Worm (Caenorhabditis elegans) whole organism, mixed stage, embryonic: ENCODE data around the gene pigt-1.

Experiments
- M03D4.4 ChIP-seq: sonication (generic microtip); optimal IDR thresholded peaks from 2 replicates; lab custom pipeline; 2017; ENCODE audit warnings: mild to moderate bottlenecking, missing genetic modification characterization, missing compliant biosample characterization
- bed-3 ChIP-seq: fragments of 200-800 bp; sonication (Bioruptor generic); optimal IDR thresholded peaks from 3 replicates; lab custom pipeline; 2018; ENCODE audit warnings: mild to moderate bottlenecking, missing genetic modification characterization, moderate library complexity, missing compliant biosample characterization
- ceh-39 ChIP-seq: fragments of 150-350 bp; optimal IDR thresholded peaks from 2 replicates; lab custom pipeline; 2014; ENCODE audit warnings: missing biosample characterization, missing genetic modification characterization
- ceh-83 ChIP-seq: fragments of 200-800 bp; sonication (Bioruptor generic); optimal IDR thresholded peaks from 2 replicates; lab custom pipeline; 2018; ENCODE audit warnings: mild to moderate bottlenecking, missing genetic modification characterization, missing compliant biosample characterization
- ces-1 ChIP-seq: fragments of 150-350 bp; optimal IDR thresholded peaks from 2 replicates; lab custom pipeline; 2014; ENCODE audit warnings: missing biosample characterization, missing genetic modification reagents, missing genetic modification characterization
- drap-1 ChIP-seq: fragments of 200-800 bp; sonication (Bioruptor generic); optimal IDR thresholded peaks from 3 replicates; lab custom pipeline; 2018; ENCODE audit warnings: mild to moderate bottlenecking, missing genetic modification characterization, missing compliant biosample characterization
- elt-1 ChIP-seq: sonication (generic microtip); optimal IDR thresholded peaks from 2 replicates; lab custom pipeline; 2017; ENCODE audit warnings: missing genetic modification characterization, mild to moderate bottlenecking, missing compliant biosample characterization, antibody characterized with exemption, moderate library complexity, borderline replicate concordance; ENCODE audit not compliant: insufficient read depth
- elt-3 ChIP-seq: fragments of 150-350 bp; optimal IDR thresholded peaks from 2 replicates; lab custom pipeline; 2014; ENCODE audit warnings: missing biosample characterization, missing genetic modification characterization
- flh-1 ChIP-seq: fragments of 200-800 bp; sonication (Bioruptor generic); optimal IDR thresholded peaks from 2 replicates; lab custom pipeline; 2018; ENCODE audit warnings: mild to moderate bottlenecking, missing genetic modification characterization, moderate library complexity, missing compliant biosample characterization
- hlh-1 ChIP-seq: fragments of 150-350 bp; optimal IDR thresholded peaks from 2 replicates; lab custom pipeline; 2014; ENCODE audit warnings: missing biosample characterization, missing genetic modification reagents, missing genetic modification characterization
- lin-13 ChIP-seq: fragments of 150-350 bp; optimal IDR thresholded peaks from 2 replicates; lab custom pipeline; 2014; ENCODE audit warnings: missing biosample characterization, missing genetic modification characterization
- lin-32 ChIP-seq: fragments of 200-800 bp; sonication (Bioruptor generic); optimal IDR thresholded peaks from 2 replicates; lab custom pipeline; 2018; ENCODE audit warnings: mild to moderate bottlenecking, missing genetic modification characterization, missing compliant biosample characterization
- lsy-2 ChIP-seq: fragments of 150-350 bp; optimal IDR thresholded peaks from 2 replicates; lab custom pipeline; 2014; ENCODE audit warnings: missing biosample characterization, missing genetic modification characterization
- mep-1 ChIP-seq: fragments of 150-350 bp; optimal IDR thresholded peaks from 2 replicates; lab custom pipeline; 2017; ENCODE audit warnings: missing biosample characterization, missing genetic modification reagents, missing genetic modification characterization, inconsistent platforms
- mls-2 ChIP-seq: sonication (generic microtip); optimal IDR thresholded peaks from 2 replicates; lab custom pipeline; 2016; ENCODE audit warnings: mild to moderate bottlenecking, missing genetic modification characterization, moderate library complexity, missing compliant biosample characterization
- nhr-12 ChIP-seq: fragments of 150-350 bp; optimal IDR thresholded peaks from 2 replicates; lab custom pipeline; 2014; ENCODE audit warnings: missing biosample characterization, missing genetic modification characterization
- nhr-2 ChIP-seq: fragments of 150-350 bp; optimal IDR thresholded peaks from 2 replicates; lab custom pipeline; 2014; ENCODE audit warnings: missing biosample characterization, missing genetic modification characterization
- nhr-237 ChIP-seq: fragments of 150-350 bp; optimal IDR thresholded peaks from 2 replicates; lab custom pipeline; 2014; ENCODE audit warnings: missing biosample characterization, missing genetic modification characterization
- nhr-28 ChIP-seq: fragments of 150-350 bp; optimal IDR thresholded peaks from 2 replicates; lab custom pipeline; 2014; ENCODE audit warnings: missing biosample characterization, missing genetic modification characterization
- nhr-76 ChIP-seq: sonication (generic microtip); optimal IDR thresholded peaks from 2 replicates; lab custom pipeline; 2017; ENCODE audit warnings: missing biosample characterization, missing genetic modification characterization
- sem-2 ChIP-seq: fragments of 200-800 bp; sonication (Bioruptor generic); optimal IDR thresholded peaks from 2 replicates; lab custom pipeline; 2018; ENCODE audit warnings: mild to moderate bottlenecking, missing genetic modification characterization, missing compliant biosample characterization
- snpc-4 ChIP-seq: fragments of 150-350 bp; optimal IDR thresholded peaks from 2 replicates; lab custom pipeline; 2014; ENCODE audit warnings: missing biosample characterization, missing genetic modification characterization
- sptf-1 ChIP-seq: sonication (generic microtip); optimal IDR thresholded peaks from 2 replicates; lab custom pipeline; 2017; ENCODE audit warnings: mild to moderate bottlenecking, missing genetic modification characterization, moderate library complexity, missing compliant biosample characterization
- unc-120 ChIP-seq: sonication (generic microtip); optimal IDR thresholded peaks from 2 replicates; lab custom pipeline; 2017; ENCODE audit warnings: missing genetic modification characterization, missing compliant biosample characterization; ENCODE audit not compliant: poor library complexity, severe bottlenecking
- unc-39 ChIP-seq: fragments of 150-350 bp; optimal IDR thresholded peaks from 2 replicates; lab custom pipeline; 2014; ENCODE audit warnings: missing biosample characterization, missing genetic modification characterization
- unc-62 ChIP-seq: fragments of 150-350 bp; optimal IDR thresholded peaks from 2 replicates; lab custom pipeline; 2014; ENCODE audit warnings: missing biosample characterization, missing genetic modification reagents, missing genetic modification characterization
- zip-8 ChIP-seq: fragments of 150-350 bp; optimal IDR thresholded peaks from 2 replicates; lab custom pipeline; 2014; ENCODE audit warnings: missing biosample characterization, missing genetic modification characterization

Gene pigt-1

ce11 chrV:10961448-10961870, 2.8 kb upstream of the pigt-1 start:
- TF ChIP-seq nhr-2 (tag; lab: Kevin White, UChicago) (no peak), hlh-1 (tag; lab: Kevin White, UChicago) (no peak), drap-1 (peak; percentile 43), lsy-2 (tag; lab: Kevin White, UChicago) (no peak), ces-1 (GFP tag; lab: Kevin White, UChicago) (peak; percentile 80), elt-3 (tag; lab: Kevin White, UChicago) (no peak), snpc-4 (tag; lab: Kevin White, UChicago) (no peak), mls-2 (peak; percentile 24), unc-120 (tag; lab: Kevin White, UChicago) (peak; percentile 88), sptf-1 (tag; lab: Kevin White, UChicago) (peak; percentile 26)

- TF ChIP-seq lin-32 (GFP tag; lab: Kevin White, UChicago): no peak
- TF ChIP-seq nhr-2 (tag; lab: Kevin White, UChicago): no peak
- TF ChIP-seq zip-8 (tag; lab: Kevin White, UChicago): no peak
- no peak for TF ChIP-seq flh-1 (GFP tag; lab: Kevin White, UChicago)
- no peak for TF ChIP-seq elt-3 (tag; lab: Kevin White, UChicago)
- no peak for TF ChIP-seq elt-1 (tag; lab: Kevin White, UChicago)
- TF ChIP-seq mep-1 (tag; lab: Kevin White, UChicago): no peak
- TF ChIP-seq nhr-237 (tag; lab: Kevin White, UChicago): no peak
- no peak for TF ChIP-seq bed-3 (GFP tag; lab: Kevin White, UChicago)
- TF ChIP-seq nhr-76 (tag; lab: Kevin White, UChicago): no peak
- no peak for TF ChIP-seq lsy-2 (tag; lab: Kevin White, UChicago)
- TF ChIP-seq unc-62 (GFP tag; lab: Kevin White, UChicago): no peak
- TF ChIP-seq sem-2 (GFP tag; lab: Kevin White, UChicago): no peak
- TF ChIP-seq lin-13: no peak
- no peak for TF ChIP-seq drap-1
- TF ChIP-seq, all 35 proteins: peak for 0
Measured at ce11 chrV:10960544-10960943, 1.9 kb upstream of the pigt-1 start, which contains the start of gene vps-36. Gene vps-36, minus strand, starts transcription at chrV:10960669.

- TF ChIP-seq unc-39: no peak
- no peak for TF ChIP-seq mep-1 (tag; lab: Kevin White, UChicago)
- no peak for TF ChIP-seq nhr-12
- TF ChIP-seq lin-13: no peak
- no peak for TF ChIP-seq M03D4.4 (tag; lab: Kevin White, UChicago)
- TF ChIP-seq nhr-2 (tag; lab: Kevin White, UChicago): no peak
- no peak for TF ChIP-seq bed-3 (GFP tag; lab: Kevin White, UChicago)
- TF ChIP-seq ceh-83: no peak
- TF ChIP-seq drap-1: no peak
- TF ChIP-seq hlh-1 (tag; lab: Kevin White, UChicago): no peak
- TF ChIP-seq nhr-76 (tag; lab: Kevin White, UChicago): no peak
- no peak for TF ChIP-seq unc-62 (GFP tag; lab: Kevin White, UChicago)
- TF ChIP-seq elt-1 (tag; lab: Kevin White, UChicago): no peak
- TF ChIP-seq ceh-39 (tag; lab: Kevin White, UChicago): no peak
- no peak for TF ChIP-seq nhr-28 (tag; lab: Kevin White, UChicago)
- no peak for TF ChIP-seq mls-2
Measured at ce11 chrV:10955681-10956476, 2.7 kb downstream of the pigt-1 start, which contains the start of gene F17C11.13. Gene F17C11.13, plus strand, starts transcription at chrV:10955923.

DNA sequence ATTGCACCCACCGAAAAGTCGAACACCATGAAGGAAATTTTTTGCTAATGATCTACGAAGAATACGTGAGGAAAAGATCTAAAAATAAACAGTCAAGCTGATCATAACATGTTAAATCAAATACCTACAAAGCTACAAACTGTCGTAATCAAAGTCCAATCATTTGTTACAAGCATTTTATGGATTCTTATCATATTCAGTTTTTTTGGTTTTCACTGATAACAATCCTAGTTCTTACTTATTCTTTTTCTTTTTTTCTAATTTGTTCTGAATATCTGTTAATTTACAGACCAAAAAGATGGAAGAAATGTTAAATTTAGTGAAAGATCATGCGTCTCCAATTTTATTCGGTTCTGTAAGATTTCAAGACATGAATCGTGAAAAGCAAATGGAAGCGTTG, 3.8 kb downstream of the pigt-1 start, which contains the start of gene F17C11.6:
TSS of gene F17C11.6 (plus strand) at position 290 of the 400 bp plus-strand sequence.
- TF ChIP-seq nhr-28 (tag; lab: Kevin White, UChicago): no peak
- TF ChIP-seq, all 35 proteins: peak for 0

DNA sequence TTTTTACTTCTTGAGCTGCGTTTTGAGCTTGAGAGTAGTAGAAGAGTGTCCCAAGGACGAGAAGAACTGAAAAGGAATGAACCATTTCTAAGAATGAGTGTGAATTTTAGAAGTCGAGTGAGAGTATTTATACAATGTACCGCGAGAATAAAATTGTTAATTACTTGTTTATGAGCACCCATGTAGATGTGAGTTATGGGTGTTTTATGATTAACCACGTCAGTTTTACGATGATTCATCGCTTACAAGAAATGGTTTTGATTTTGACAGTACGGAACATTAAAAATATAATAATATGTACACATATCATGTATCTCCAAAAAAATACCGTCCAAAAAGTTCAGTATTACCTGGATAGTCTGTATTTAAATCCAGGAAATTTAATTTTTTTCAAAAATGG, 4.3 kb downstream of the pigt-1 start, which contains the start of gene clec-221:
TSS of gene clec-221 (minus strand) at position 101 of the 400 bp plus-strand sequence.
- TF ChIP-seq mep-1 (tag; lab: Kevin White, UChicago): no peak
